Fruit fly (Drosophila melanogaster) whole organism: ENCODE results near the gene CG4815.
"Not testable (repeated sequence)": the region's sequence is repeated elsewhere in the genome, so short reads cannot be mapped to it uniquely, and the experiment has no call there.

Experiments
- CG8478 ChIP-seq: fragments of >200 bp; optimal IDR thresholded peaks from 2 replicates; lab custom pipeline; 2018; ENCODE audit warnings: inconsistent platforms
- Dll ChIP-seq: fragments of >200 bp; optimal IDR thresholded peaks from 2 replicates; lab custom pipeline; 2017
- EcR ChIP-seq, 2 experiments: fragments of >200 bp; optimal IDR thresholded peaks; 2 replicates each; lab custom pipeline; 2017; ENCODE audit warnings: missing biosample characterization in 2 of 2, missing genetic modification characterization in 2 of 2, missing genetic modification reagents in 2 of 2
- pan ChIP-seq: fragments of >200 bp; optimal IDR thresholded peaks from 2 replicates; lab custom pipeline; 2017
- psq ChIP-seq: fragments of >200 bp; optimal IDR thresholded peaks from 2 replicates; lab custom pipeline; 2017
- usp ChIP-seq: fragments of >200 bp; optimal IDR thresholded peaks from 2 replicates; lab custom pipeline; 2017; ENCODE audit warnings: missing biosample characterization, missing genetic modification characterization, mixed read lengths

CG4815 gene

DNA sequence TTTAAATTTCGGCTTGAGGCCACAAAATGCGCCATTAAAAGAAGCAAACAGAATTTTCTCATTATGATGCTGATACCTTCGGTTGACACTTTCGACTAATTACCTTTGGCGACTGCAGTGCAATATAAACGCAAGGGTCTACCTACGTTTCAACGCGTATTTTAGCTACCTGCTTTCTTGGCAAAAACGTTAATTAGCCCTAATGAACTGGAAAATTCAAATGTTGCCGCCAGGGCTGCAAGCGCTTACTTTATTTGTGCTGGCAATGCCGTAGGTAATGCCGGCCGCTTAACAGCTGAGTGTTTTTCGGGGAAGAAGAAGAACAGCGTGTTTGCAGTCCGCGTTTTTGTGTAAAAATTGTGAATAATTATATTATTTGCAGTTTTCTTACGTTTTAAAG, 27.4 kb downstream of the CG4815 start, which contains the start of the genes CG31131 and CG4849:
Gene CG31131 (minus strand): TSS at position 101 of the 400 bp plus-strand sequence.
Gene CG4849 (plus strand): TSS at position 297 of the 400 bp plus-strand sequence.
- not testable (repeated sequence) for TF ChIP-seq pan, psq, CG8478 (lab: Kevin White, UChicago)

DNA sequence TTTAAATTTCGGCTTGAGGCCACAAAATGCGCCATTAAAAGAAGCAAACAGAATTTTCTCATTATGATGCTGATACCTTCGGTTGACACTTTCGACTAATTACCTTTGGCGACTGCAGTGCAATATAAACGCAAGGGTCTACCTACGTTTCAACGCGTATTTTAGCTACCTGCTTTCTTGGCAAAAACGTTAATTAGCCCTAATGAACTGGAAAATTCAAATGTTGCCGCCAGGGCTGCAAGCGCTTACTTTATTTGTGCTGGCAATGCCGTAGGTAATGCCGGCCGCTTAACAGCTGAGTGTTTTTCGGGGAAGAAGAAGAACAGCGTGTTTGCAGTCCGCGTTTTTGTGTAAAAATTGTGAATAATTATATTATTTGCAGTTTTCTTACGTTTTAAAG, 30.1 kb downstream of the CG4815 start, which contains the start of gene CG31253:
Gene CG31253 (minus strand): TSS at position 101 of the 400 bp plus-strand sequence.
- not testable (repeated sequence) for TF ChIP-seq pan (lab: Kevin White, UChicago); psq (lab: Kevin White, UChicago); EcR (GFP tag; optimal IDR thresholded peaks at IDR 0.05; lab: Kevin White, UChicago)

DNA sequence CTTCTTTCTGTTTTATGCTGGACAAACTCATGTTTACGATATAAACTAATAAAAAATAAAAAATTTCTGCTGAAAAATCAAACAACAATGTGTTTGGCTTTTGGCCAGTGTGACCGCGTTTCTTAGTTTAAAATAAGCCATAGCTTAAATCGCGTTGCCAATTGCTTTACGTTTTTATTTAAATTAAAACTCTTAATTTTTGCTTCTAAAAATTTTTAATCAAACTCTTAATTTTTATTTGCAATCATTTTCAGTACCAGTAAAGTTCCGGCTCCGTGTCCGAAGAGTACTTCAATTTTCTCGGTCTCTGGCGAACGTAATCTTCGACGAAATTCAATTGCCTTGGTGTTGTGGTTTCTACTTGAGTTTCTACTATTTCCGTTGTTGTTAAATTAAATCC, 31.4 kb downstream of the CG4815 start, which contains the start of the genes CG42487 and CG4884:
Gene CG42487 (minus strand): TSS at position 101 of the 400 bp plus-strand sequence.
Gene CG4884 (minus strand): TSS at position 101 of the 400 bp plus-strand sequence.
- not testable (repeated sequence) for TF ChIP-seq Dll, CG8478, psq (lab: Kevin White, UChicago)

DNA sequence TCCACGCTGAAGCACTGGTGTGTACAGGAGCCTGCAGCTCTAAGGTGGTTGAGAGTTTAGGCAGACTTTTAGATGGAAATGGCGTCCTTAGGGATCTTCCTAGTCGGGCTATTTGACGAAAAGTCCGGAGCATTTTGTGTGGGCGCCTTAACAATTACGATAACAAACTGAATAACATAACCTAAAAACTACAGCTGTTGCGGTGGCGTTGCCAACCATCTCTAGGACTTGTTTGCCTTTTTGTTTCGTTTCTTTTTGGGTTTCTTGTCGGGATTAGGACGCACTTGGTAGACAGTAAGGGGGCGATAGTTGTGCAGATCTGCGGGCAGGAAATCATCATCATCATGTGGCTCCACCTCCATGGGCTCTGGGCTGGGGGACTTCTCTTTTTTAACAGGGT, 32.6 kb downstream of the CG4815 start:
- no peak for TF ChIP-seq pan (lab: Kevin White, UChicago)
- no peak for TF ChIP-seq usp
- TF ChIP-seq CG8478 (lab: Kevin White, UChicago) = no peak
- no peak for TF ChIP-seq Dll (lab: Kevin White, UChicago)
- no peak for TF ChIP-seq psq (lab: Kevin White, UChicago)
- TF ChIP-seq EcR (GFP tag; optimal IDR thresholded peaks at IDR 0.05; lab: Kevin White, UChicago) = no peak

DNA sequence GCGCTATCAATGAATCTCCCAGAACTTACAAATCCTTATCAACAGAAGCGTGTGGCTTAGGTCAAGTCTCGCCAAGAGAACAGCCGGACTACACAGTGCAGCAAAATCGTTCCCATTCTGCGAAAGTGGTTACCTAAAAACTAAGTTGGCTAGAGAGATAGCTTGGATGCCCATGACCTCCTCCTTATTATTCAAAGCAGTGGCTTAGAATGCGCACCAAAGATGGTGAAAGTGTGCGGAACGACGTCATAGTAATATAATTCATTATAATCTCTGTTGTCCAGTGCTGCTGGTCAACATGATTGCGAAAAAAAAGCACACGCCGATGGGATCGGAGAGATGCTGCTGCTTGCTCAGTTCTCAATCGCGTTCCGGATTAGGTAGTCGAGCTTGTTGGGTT, 36.0 kb downstream of the CG4815 start, which contains the start of gene Nep7:
Gene Nep7 (plus strand): TSS at position 385 of the 400 bp plus-strand sequence.
- TF ChIP-seq Dll (lab: Kevin White, UChicago) = no peak

DNA sequence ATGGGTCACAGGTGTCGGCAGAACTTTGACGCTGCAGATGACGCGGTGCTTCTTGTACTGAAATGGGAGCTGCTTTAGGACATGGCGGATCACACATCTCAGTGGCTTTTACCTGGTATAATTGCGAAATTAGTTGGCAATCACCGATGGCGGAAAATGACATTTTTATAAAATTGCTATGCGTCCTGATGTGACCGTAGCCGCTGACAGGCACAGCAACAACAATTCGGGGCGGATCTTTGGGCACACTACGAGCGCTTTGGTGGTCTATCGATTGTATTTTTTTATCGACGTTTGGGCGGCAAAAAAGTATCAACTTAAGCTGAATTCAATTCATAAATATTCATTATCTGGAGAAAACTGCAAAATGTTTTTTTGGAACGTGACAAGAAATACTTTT, 36.7 kb downstream of the CG4815 start, which contains the start of gene CG4951:
Gene CG4951 (minus strand): TSS at position 223 of the 400 bp plus-strand sequence.
- TF ChIP-seq pan (lab: Kevin White, UChicago) = no peak
- no peak for TF ChIP-seq EcR (GFP tag; optimal IDR thresholded peaks at IDR 0.05; lab: Kevin White, UChicago)
- TF ChIP-seq Dll (lab: Kevin White, UChicago) = no peak
- no peak for TF ChIP-seq usp
- TF ChIP-seq psq (lab: Kevin White, UChicago) = no peak
- no peak for TF ChIP-seq CG8478 (lab: Kevin White, UChicago)

DNA sequence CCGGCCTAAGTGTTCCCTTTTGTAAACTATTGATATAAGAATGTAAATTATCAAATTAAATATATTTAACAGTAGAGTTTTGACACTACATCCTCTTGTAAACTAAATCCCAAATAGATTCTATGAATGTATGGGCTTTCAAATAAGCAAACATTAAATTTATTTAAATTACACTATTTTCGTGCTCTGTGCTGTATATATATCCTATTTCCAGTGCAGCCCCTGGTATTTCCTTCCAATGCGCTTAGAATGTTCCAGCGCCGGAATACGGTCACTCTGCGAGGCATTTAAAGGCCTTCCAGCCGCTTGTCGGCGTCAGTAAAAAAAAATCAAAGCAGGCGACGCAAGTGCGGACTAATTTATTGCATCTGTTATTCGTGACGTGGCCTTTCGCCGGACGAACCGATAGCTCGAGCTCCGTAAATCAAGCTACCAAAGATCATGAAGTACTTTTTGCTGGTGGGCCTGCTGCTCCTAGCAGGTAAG, 42.1 kb downstream of the CG4815 start, which contains the start of gene Gp93:
Gene Gp93 (plus strand): TSS at position 291 of the 486 bp plus-strand sequence.
- no peak for TF ChIP-seq CG8478 (lab: Kevin White, UChicago)
- TF ChIP-seq Dll (lab: Kevin White, UChicago) = no peak
- no peak for TF ChIP-seq pan (lab: Kevin White, UChicago)
- no peak for TF ChIP-seq psq (lab: Kevin White, UChicago)
- TF ChIP-seq EcR (GFP tag; optimal IDR thresholded peaks at IDR 0.05; lab: Kevin White, UChicago) = no peak

DNA sequence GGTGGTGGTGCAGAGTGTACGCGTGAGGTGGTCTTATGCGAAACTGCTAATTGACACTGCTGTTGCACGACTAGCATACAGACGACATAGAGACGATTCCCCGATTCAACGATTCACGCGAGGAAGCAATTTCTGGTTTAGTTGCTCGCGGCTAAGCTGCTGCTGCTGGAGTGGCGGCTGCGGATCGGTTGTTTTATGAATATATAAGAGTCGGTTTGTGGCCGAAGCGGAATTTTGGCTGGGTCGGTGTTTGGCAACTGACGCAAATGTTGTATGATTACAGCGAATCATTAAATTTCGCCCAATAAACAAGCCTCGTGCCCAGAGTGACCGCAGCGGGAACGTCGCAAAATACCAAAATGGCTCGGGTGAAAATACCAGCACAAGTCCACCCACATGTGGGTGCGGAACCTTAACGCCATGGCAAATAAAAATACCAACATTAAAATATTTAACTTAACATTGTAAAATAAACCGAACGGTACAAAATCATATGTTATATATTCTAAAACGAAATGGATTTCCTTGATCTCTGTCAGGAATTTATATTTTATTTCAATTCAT, 42.8 kb downstream of the CG4815 start, which contains the start of gene mfrn:
Gene mfrn (minus strand): TSS at position 340 of the 564 bp plus-strand sequence.
- TF ChIP-seq EcR (GFP tag; optimal IDR thresholded peaks at IDR 0.05; lab: Kevin White, UChicago) (no peak), Dll (lab: Kevin White, UChicago) (no peak), pan (lab: Kevin White, UChicago) (no peak), usp (no peak), CG8478 (lab: Kevin White, UChicago) (no peak), psq (lab: Kevin White, UChicago) (no peak)

DNA sequence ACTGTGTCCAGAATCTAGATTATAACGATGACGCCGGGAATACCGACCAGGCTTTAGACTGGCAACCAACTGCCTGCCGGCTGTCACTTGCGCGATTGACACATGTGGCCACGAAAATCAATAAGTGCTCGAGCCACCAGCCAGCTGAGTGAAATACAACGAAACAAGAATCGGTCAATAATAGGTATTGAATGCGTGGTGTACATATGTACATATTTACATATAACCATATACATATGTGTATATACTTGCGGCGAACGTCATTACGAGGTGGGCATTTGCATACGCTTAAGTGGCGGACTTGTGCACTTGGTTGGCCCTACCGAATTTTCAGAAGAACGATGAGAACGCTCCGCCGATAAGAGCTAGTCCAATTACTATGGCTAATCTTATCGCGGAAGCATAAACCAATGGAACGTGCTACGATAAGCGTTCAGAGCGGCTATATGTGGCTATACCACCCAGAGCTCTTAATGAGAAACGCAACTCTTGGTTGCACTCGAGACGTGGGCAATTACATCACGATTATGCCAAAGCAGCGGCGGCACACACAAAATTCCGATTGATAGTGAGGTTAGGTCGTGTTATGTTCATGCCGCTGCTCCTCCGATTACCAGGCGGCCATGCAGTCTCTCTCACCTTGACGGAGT, 43.9 kb downstream of the CG4815 start:
- TF ChIP-seq pan (lab: Kevin White, UChicago) (peak; percentile 4), EcR (GFP tag; optimal IDR thresholded peaks at IDR 0.05; lab: Kevin White, UChicago) (no peak)

DNA sequence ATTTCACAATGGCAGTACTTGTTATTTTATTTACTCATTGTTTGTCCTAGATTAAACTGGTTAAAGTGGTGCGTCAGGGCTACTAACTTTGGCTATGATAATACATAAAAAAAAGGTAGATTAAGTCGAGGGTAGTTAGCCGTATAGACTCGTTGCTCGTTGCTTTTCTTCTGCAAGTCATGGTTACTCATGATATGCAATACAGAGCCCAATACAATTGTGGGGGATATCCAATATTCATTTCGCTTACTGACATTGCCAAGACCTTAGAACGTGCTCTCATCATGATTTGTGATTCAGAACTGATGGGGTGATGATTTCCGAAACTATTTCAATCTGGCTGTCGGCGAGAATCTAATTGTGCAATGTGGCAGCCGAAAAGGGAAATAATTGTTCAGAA, 45.2 kb downstream of the CG4815 start:
- TF ChIP-seq pan (lab: Kevin White, UChicago) (no peak), usp (no peak), Dll (lab: Kevin White, UChicago) (no peak), EcR (GFP tag; optimal IDR thresholded peaks at IDR 0.05; lab: Kevin White, UChicago) (no peak), psq (lab: Kevin White, UChicago) (no peak), CG8478 (lab: Kevin White, UChicago) (no peak)
